Fruit fly (Drosophila melanogaster) whole organism, prepupa: ENCODE data around the gene CG13898.

Source experiments
- Blimp-1 ChIP-seq: fragments of 200-800 bp; sonication (Bioruptor generic); optimal IDR thresholded peaks from 3 replicates; lab custom pipeline; 2017; ENCODE audit warnings: missing biosample characterization, missing genetic modification characterization, mild to moderate bottlenecking, moderate library complexity, missing genetic modification reagents
- CG10631 ChIP-seq: fragments of 200-800 bp; sonication (Bioruptor generic); optimal IDR thresholded peaks from 2 replicates; lab custom pipeline; 2016; ENCODE audit warnings: missing biosample characterization, missing genetic modification characterization
- CG10669 ChIP-seq: fragments of 200-800 bp; sonication (Bioruptor generic); optimal IDR thresholded peaks from 3 replicates; lab custom pipeline; 2018; ENCODE audit warnings: missing biosample characterization, mild to moderate bottlenecking, missing genetic modification characterization, moderate library complexity
- CG11294 ChIP-seq: fragments of 200-800 bp; sonication (Bioruptor generic); IDR thresholded peaks from 2 replicates; pipeline ENCODE4 v1.3.6; 2022; ENCODE audit warnings: missing biosample characterization, missing genetic modification characterization
- CG11762 ChIP-seq: fragments of 200-800 bp; sonication (Bioruptor generic); optimal IDR thresholded peaks from 3 replicates; lab custom pipeline; 2016; ENCODE audit warnings: missing biosample characterization, missing genetic modification characterization; ENCODE audit not compliant: insufficient read depth
- CG15336 ChIP-seq: fragments of 200-800 bp; sonication (Bioruptor generic); IDR thresholded peaks from 2 replicates; pipeline ENCODE4 v1.3.6; 2022; ENCODE audit warnings: missing biosample characterization, missing genetic modification characterization
- CG16779 ChIP-seq: fragments of 200-800 bp; sonication (Bioruptor generic); optimal IDR thresholded peaks from 3 replicates; lab custom pipeline; 2017; ENCODE audit warnings: missing biosample characterization, mild to moderate bottlenecking, missing genetic modification characterization
- CG3032 ChIP-seq: fragments of 200-800 bp; optimal IDR thresholded peaks from 2 replicates; lab custom pipeline; 2019; ENCODE audit warnings: missing biosample characterization, mild to moderate bottlenecking, missing genetic modification characterization, moderate library complexity
- CG32006 ChIP-seq: fragments of 200-800 bp; sonication (Bioruptor generic); optimal IDR thresholded peaks from 3 replicates; lab custom pipeline; 2017; ENCODE audit warnings: missing biosample characterization, mild to moderate bottlenecking, missing genetic modification characterization
- CG34406 ChIP-seq: fragments of 200-800 bp; sonication (Bioruptor generic); optimal IDR thresholded peaks from 3 replicates; lab custom pipeline; 2016; ENCODE audit warnings: missing biosample characterization, missing genetic modification characterization
- CG4318 ChIP-seq: fragments of 200-800 bp; sonication (Bioruptor generic); optimal IDR thresholded peaks from 3 replicates; lab custom pipeline; 2017; ENCODE audit warnings: missing biosample characterization, mild to moderate bottlenecking, missing genetic modification characterization
- CG6163 ChIP-seq: fragments of 200-800 bp; sonication (Bioruptor generic); IDR thresholded peaks from 3 replicates; pipeline ENCODE4 v1.3.6; 2022; ENCODE audit warnings: missing biosample characterization, missing genetic modification characterization
- CG6276 ChIP-seq: fragments of 200-800 bp; sonication (Bioruptor generic); optimal IDR thresholded peaks from 2 replicates; lab custom pipeline; 2017; ENCODE audit warnings: missing biosample characterization, mild to moderate bottlenecking, missing genetic modification characterization
- CG6792 ChIP-seq: fragments of 200-800 bp; sonication (Bioruptor generic); optimal IDR thresholded peaks from 3 replicates; lab custom pipeline; 2016; ENCODE audit warnings: missing biosample characterization, missing genetic modification characterization
- CG6808 ChIP-seq: fragments of 200-800 bp; sonication (Bioruptor generic); optimal IDR thresholded peaks from 3 replicates; lab custom pipeline; 2017; ENCODE audit warnings: missing biosample characterization, missing genetic modification characterization, mild to moderate bottlenecking, moderate library complexity, missing genetic modification reagents
- CG8119 ChIP-seq: fragments of 200-800 bp; sonication (Bioruptor generic); IDR thresholded peaks from 3 replicates; pipeline ENCODE4 v1.3.6; 2022; ENCODE audit warnings: missing biosample characterization, missing genetic modification characterization
- CG8319 ChIP-seq: fragments of 200-800 bp; sonication (Bioruptor generic); optimal IDR thresholded peaks from 3 replicates; lab custom pipeline; 2016; ENCODE audit warnings: missing biosample characterization, missing genetic modification characterization
- CG8632 ChIP-seq: fragments of 200-800 bp; sonication (Bioruptor generic); optimal IDR thresholded peaks from 3 replicates; lab custom pipeline; 2016; ENCODE audit warnings: missing biosample characterization, missing genetic modification characterization
- CG9139 ChIP-seq: fragments of 200-800 bp; sonication (Bioruptor generic); optimal IDR thresholded peaks from 3 replicates; lab custom pipeline; 2017; ENCODE audit warnings: missing biosample characterization, mild to moderate bottlenecking, missing genetic modification characterization
- Eip75B ChIP-seq: fragments of 200-800 bp; sonication (Bioruptor generic); optimal IDR thresholded peaks from 3 replicates; lab custom pipeline; 2016; ENCODE audit warnings: missing biosample characterization, missing genetic modification characterization
- Eip78C ChIP-seq: fragments of 200-800 bp; sonication (Bioruptor generic); peaks from one replicate; lab custom pipeline; 2016; ENCODE audit warnings: missing biosample characterization, missing genetic modification characterization
- Ets96B ChIP-seq: fragments of 200-800 bp; optimal IDR thresholded peaks from 2 replicates; lab custom pipeline; 2019; ENCODE audit warnings: missing biosample characterization, mild to moderate bottlenecking, missing genetic modification characterization, moderate library complexity
- Gug ChIP-seq: fragments of 200-800 bp; sonication (Bioruptor generic); IDR thresholded peaks from 2 replicates; pipeline ENCODE4 v1.3.6; 2022; ENCODE audit warnings: missing biosample characterization, missing genetic modification characterization
- Hr39 ChIP-seq: fragments of 200-800 bp; sonication (Bioruptor generic); optimal IDR thresholded peaks from 2 replicates; lab custom pipeline; 2016; ENCODE audit warnings: missing biosample characterization, missing genetic modification characterization
- Hr4 ChIP-seq: fragments of 200-800 bp; sonication (Bioruptor generic); optimal IDR thresholded peaks from 3 replicates; lab custom pipeline; 2016; ENCODE audit warnings: missing biosample characterization, missing genetic modification characterization
- Lpt ChIP-seq: fragments of 200-800 bp; sonication (Bioruptor generic); optimal IDR thresholded peaks from 3 replicates; lab custom pipeline; 2016; ENCODE audit warnings: missing biosample characterization, missing genetic modification characterization
- Met ChIP-seq: fragments of 200-800 bp; sonication (Bioruptor generic); optimal IDR thresholded peaks from 3 replicates; lab custom pipeline; 2016; ENCODE audit warnings: missing biosample characterization, missing genetic modification characterization
- OdsH ChIP-seq: fragments of 200-800 bp; sonication (Bioruptor generic); optimal IDR thresholded peaks from 3 replicates; lab custom pipeline; 2016; ENCODE audit warnings: missing biosample characterization, missing genetic modification characterization
- Smox ChIP-seq: fragments of 200-800 bp; sonication (Bioruptor generic); optimal IDR thresholded peaks from 3 replicates; lab custom pipeline; 2016; ENCODE audit warnings: missing biosample characterization, missing genetic modification characterization
- acj6 ChIP-seq: fragments of 200-800 bp; sonication (Bioruptor generic); optimal IDR thresholded peaks from 3 replicates; lab custom pipeline; 2016; ENCODE audit warnings: missing biosample characterization, missing genetic modification characterization
- cyc ChIP-seq: fragments of 200-800 bp; sonication (Bioruptor generic); optimal IDR thresholded peaks from 3 replicates; lab custom pipeline; 2016; ENCODE audit warnings: missing biosample characterization, missing genetic modification characterization
- dac ChIP-seq: fragments of 200-800 bp; sonication (Bioruptor generic); optimal IDR thresholded peaks from 2 replicates; lab custom pipeline; 2017; ENCODE audit warnings: missing biosample characterization, mild to moderate bottlenecking, missing genetic modification characterization
- eg ChIP-seq: fragments of 200-800 bp; sonication (Bioruptor generic); IDR thresholded peaks from 3 replicates; pipeline ENCODE4 v1.3.6; 2022; ENCODE audit warnings: missing biosample characterization, missing genetic modification characterization
- esn ChIP-seq: fragments of 200-800 bp; sonication (Bioruptor generic); optimal IDR thresholded peaks from 2 replicates; lab custom pipeline; 2016; ENCODE audit warnings: missing biosample characterization, mild to moderate bottlenecking, missing genetic modification characterization, moderate library complexity
- fd59A ChIP-seq: fragments of 200-800 bp; sonication (Bioruptor generic); optimal IDR thresholded peaks from 2 replicates; lab custom pipeline; 2017; ENCODE audit warnings: missing biosample characterization, mild to moderate bottlenecking, missing genetic modification characterization, missing genetic modification reagents
- lz ChIP-seq: fragments of 200-800 bp; sonication (Bioruptor generic); optimal IDR thresholded peaks from 3 replicates; lab custom pipeline; 2016; ENCODE audit warnings: missing biosample characterization, missing genetic modification characterization
- net ChIP-seq: fragments of 200-800 bp; sonication (Bioruptor generic); optimal IDR thresholded peaks from 3 replicates; lab custom pipeline; 2016; ENCODE audit warnings: missing biosample characterization, missing genetic modification characterization
- pdm3 ChIP-seq: fragments of 200-800 bp; sonication (Bioruptor generic); optimal IDR thresholded peaks from 3 replicates; lab custom pipeline; 2016; ENCODE audit warnings: missing biosample characterization, missing genetic modification characterization
- salr ChIP-seq, 2 experiments: fragments of 200-800 bp; sonication (Bioruptor generic); optimal IDR thresholded peaks; 3 replicates each; lab custom pipeline; 2016 to 2018; ENCODE audit warnings: missing biosample characterization in 2 of 2, missing genetic modification characterization in 2 of 2, mild to moderate bottlenecking in 1 of 2
- ss ChIP-seq, 2 experiments: fragments of 200-800 bp; sonication (Bioruptor generic); optimal IDR thresholded peaks; 2 replicates in 1 of 2; 3 replicates in 1 of 2; lab custom pipeline; 2017 to 2018; ENCODE audit warnings: mild to moderate bottlenecking in 2 of 2, missing biosample characterization in 2 of 2, missing genetic modification characterization in 2 of 2, moderate library complexity in 1 of 2
- svp ChIP-seq: fragments of 200-800 bp; sonication (Bioruptor generic); peaks from one replicate; lab custom pipeline; 2016; ENCODE audit warnings: missing biosample characterization, missing genetic modification characterization
- topi ChIP-seq: fragments of 200-800 bp; sonication (Bioruptor generic); optimal IDR thresholded peaks from 3 replicates; lab custom pipeline; 2016; ENCODE audit warnings: missing biosample characterization, missing genetic modification characterization
- vri ChIP-seq: fragments of 200-800 bp; sonication (Bioruptor generic); optimal IDR thresholded peaks from 3 replicates; lab custom pipeline; 2016; ENCODE audit warnings: missing biosample characterization, mild to moderate bottlenecking, missing genetic modification characterization

Gene CG13898

DNA sequence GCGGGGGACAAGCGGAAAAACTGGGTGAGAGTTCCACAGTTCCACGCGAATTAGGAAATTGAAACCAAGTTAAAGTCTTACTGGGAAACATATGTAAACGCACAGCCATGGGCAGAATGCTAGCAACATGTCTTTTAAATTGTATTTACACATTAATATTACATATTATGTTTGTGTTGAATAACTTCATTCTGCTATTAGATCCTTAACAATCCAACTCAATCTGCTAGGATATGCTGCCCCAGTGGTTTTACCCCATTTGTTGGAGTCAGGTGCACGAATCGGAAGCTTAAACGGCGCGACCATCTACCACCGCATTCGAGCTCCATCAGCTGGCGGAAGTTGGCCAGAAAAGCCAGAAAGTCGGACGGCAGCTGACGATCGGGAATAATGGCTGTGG lies 47.5 kb downstream of the CG13898 start (continued):
- no peak for TF ChIP-seq CG11762
- peak; percentile 36 for TF ChIP-seq Eip78C (GFP tag; lab: Kevin White, UChicago)
- TF ChIP-seq OdsH (GFP tag; lab: Kevin White, UChicago) = peak; percentile 49
- peak; percentile 85 for TF ChIP-seq CG8119 (GFP tag; lab: Robert Waterston, UW)
- no peak for TF ChIP-seq CG6792 (GFP tag; lab: Kevin White, UChicago)
- TF ChIP-seq vri (GFP tag; lab: Kevin White, UChicago) = no peak
- TF ChIP-seq Hr39 (GFP tag; lab: Kevin White, UChicago) = no peak
- TF ChIP-seq CG9139 (GFP tag; lab: Kevin White, UChicago) = no peak
- no peak for TF ChIP-seq salr (GFP tag; optimal IDR thresholded peaks at IDR 0.05; lab: Kevin White, UChicago)

dm6 chr3L:755259-755658 lies 48.6 kb downstream of the CG13898 start, which contains the start of gene hng3:
hng3 (minus strand) TSS chr3L:755489.
- no peak for TF ChIP-seq vri (GFP tag; lab: Kevin White, UChicago)
- TF ChIP-seq fd59A (GFP tag; lab: Kevin White, UChicago) = no peak
- TF ChIP-seq CG8632 (GFP tag; lab: Kevin White, UChicago) = no peak
- peak; percentile 36 for TF ChIP-seq CG32006 (GFP tag; lab: Kevin White, UChicago)
- TF ChIP-seq CG6276 = peak; percentile 3
- no peak for TF ChIP-seq CG3032 (tag; lab: Kevin White, UChicago)
- no peak for TF ChIP-seq CG15336
- TF ChIP-seq Hr4 (GFP tag; lab: Kevin White, UChicago) = peak; percentile 46
- TF ChIP-seq acj6 (GFP tag; lab: Kevin White, UChicago) = peak; percentile 6
- TF ChIP-seq Hr39 (GFP tag; lab: Kevin White, UChicago) = no peak
- TF ChIP-seq eg = peak; percentile 36; the same call in 1 of the 3 replicates
- peak; percentile 37 for TF ChIP-seq CG4318
- TF ChIP-seq CG6792 (GFP tag; lab: Kevin White, UChicago) = no peak
- TF ChIP-seq Lpt (GFP tag; lab: Kevin White, UChicago) = no peak

DNA sequence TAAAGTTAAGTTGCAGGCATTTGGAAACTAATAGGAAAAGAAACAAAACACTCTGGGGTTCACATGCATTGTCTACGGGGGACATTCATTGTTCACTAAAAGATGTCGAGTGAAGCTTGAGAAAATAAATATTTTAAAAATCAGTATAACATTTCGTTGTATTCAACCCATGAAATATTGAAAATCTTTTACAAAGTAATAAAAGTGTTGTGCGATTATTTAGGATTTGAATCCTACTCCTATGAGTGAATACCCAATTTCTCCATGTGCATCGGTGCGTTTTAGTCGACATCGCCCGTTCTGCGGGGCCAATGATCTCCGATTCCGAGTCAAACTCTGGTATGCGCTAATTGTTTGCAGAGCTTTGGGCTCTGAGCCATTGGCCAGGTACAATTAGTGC lies 49.2 kb downstream of the CG13898 start:
- TF ChIP-seq lz (peak; percentile 27), Ets96B (no peak), CG34406 (peak; percentile 7), svp (GFP tag; lab: Kevin White, UChicago) (peak; percentile 62), topi (GFP tag; lab: Kevin White, UChicago) (no peak), CG8632 (GFP tag; lab: Kevin White, UChicago) (no peak), Smox (GFP tag; lab: Kevin White, UChicago) (peak; percentile 29), CG11294 (GFP tag; lab: Robert Waterston, UW) (0 out of 2 replicates have a peak, but pooled peaks have one; percentile 23), CG11762 (no peak), Met (GFP tag; lab: Kevin White, UChicago) (peak; percentile 47), CG8319 (GFP tag; lab: Kevin White, UChicago) (no peak), ss (GFP tag; optimal IDR thresholded peaks at IDR 0.05; lab: Kevin White, UChicago) (no peak), vri (GFP tag; lab: Kevin White, UChicago) (no peak), CG15336 (peak; percentile 79), Eip78C (GFP tag; lab: Kevin White, UChicago) (peak; percentile 74), CG10631 (GFP tag; lab: Kevin White, UChicago) (peak; percentile 41), CG6808 (GFP tag; lab: Kevin White, UChicago) (no peak), OdsH (GFP tag; lab: Kevin White, UChicago) (peak; percentile 39), net (GFP tag; lab: Kevin White, UChicago) (peak; percentile 1), Blimp-1 (no peak), CG6276 (no peak), dac (GFP tag; lab: Kevin White, UChicago) (peak; percentile 3), Hr4 (GFP tag; lab: Kevin White, UChicago) (peak; percentile 52), eg (peak; percentile 34; the same call in 1 of the 3 replicates), Lpt (GFP tag; lab: Kevin White, UChicago) (peak; percentile 31), esn (peak; percentile 10), CG4318 (peak; percentile 30), fd59A (GFP tag; lab: Kevin White, UChicago) (no peak), CG6163 (GFP tag; lab: Robert Waterston, UW) (peak; percentile 58; the same call in 2 of the 3 replicates), cyc (no peak), CG32006 (GFP tag; lab: Kevin White, UChicago) (peak; percentile 63), acj6 (GFP tag; lab: Kevin White, UChicago) (peak; percentile 13), salr (GFP tag; optimal IDR thresholded peaks at IDR 0.05; lab: Kevin White, UChicago) (peak in 1 of 2 experiments; percentile 4), CG8119 (GFP tag; lab: Robert Waterston, UW) (peak; percentile 74), CG16779 (no peak), Eip75B (peak; percentile 46), pdm3 (GFP tag; lab: Kevin White, UChicago) (peak; percentile 45), CG10669 (no peak), Gug (GFP tag; lab: Robert Waterston, UW) (no peak)
